Worm (Caenorhabditis elegans) whole organism, L1 larva: ENCODE data around the gene ifo-1.

Experiments used
- C04F5.9 ChIP-seq: sonication (generic microtip); optimal IDR thresholded peaks from 2 replicates; lab custom pipeline; 2016; ENCODE audit warnings: missing genetic modification characterization, missing compliant biosample characterization
- C16A3.4 ChIP-seq: fragments of 150-350 bp; optimal IDR thresholded peaks from 2 replicates; lab custom pipeline; 2014; ENCODE audit warnings: missing biosample characterization, missing genetic modification characterization
- Y116A8C.19 ChIP-seq: sonication (generic microtip); optimal IDR thresholded peaks from 2 replicates; lab custom pipeline; 2016; ENCODE audit warnings: missing compliant biosample characterization, missing genetic modification characterization, borderline replicate concordance
- aly-2 ChIP-seq: fragments of 150-350 bp; optimal IDR thresholded peaks from 2 replicates; lab custom pipeline; 2014; ENCODE audit warnings: missing biosample characterization, missing genetic modification characterization
- ama-1 ChIP-seq: fragments of 150-350 bp; optimal IDR thresholded peaks from 2 replicates; lab custom pipeline; 2014
- blmp-1 ChIP-seq: fragments of 150-350 bp; optimal IDR thresholded peaks from 2 replicates; lab custom pipeline; 2014; ENCODE audit warnings: missing biosample characterization, missing genetic modification characterization
- ceh-63 ChIP-seq: fragments of 200-800 bp; sonication (Bioruptor generic); optimal IDR thresholded peaks from 2 replicates; lab custom pipeline; 2018; ENCODE audit warnings: mild to moderate bottlenecking, missing genetic modification characterization, missing compliant biosample characterization
- ceh-8 ChIP-seq: fragments of 200-800 bp; sonication (Bioruptor generic); optimal IDR thresholded peaks from 2 replicates; lab custom pipeline; 2018; ENCODE audit warnings: mild to moderate bottlenecking, missing genetic modification characterization, moderate library complexity, missing compliant biosample characterization
- ceh-90 ChIP-seq: sonication (generic microtip); optimal IDR thresholded peaks from 2 replicates; lab custom pipeline; 2016; ENCODE audit warnings: missing genetic modification characterization, missing compliant biosample characterization
- dsc-1 ChIP-seq: sonication (generic microtip); optimal IDR thresholded peaks from 2 replicates; lab custom pipeline; 2016; ENCODE audit warnings: mild to moderate bottlenecking, missing genetic modification characterization, missing compliant biosample characterization
- efl-3 ChIP-seq: fragments of 200-800 bp; sonication (Bioruptor generic); optimal IDR thresholded peaks from 2 replicates; lab custom pipeline; 2018; ENCODE audit warnings: mild to moderate bottlenecking, missing genetic modification characterization, missing compliant biosample characterization
- egl-13 ChIP-seq: sonication (generic microtip); optimal IDR thresholded peaks from 2 replicates; lab custom pipeline; 2016; ENCODE audit warnings: missing genotype, missing genetic modification reagents, missing genetic modification characterization, missing compliant biosample characterization
- elt-2 ChIP-seq: sonication (generic microtip); optimal IDR thresholded peaks from 2 replicates; lab custom pipeline; 2016; ENCODE audit warnings: missing genetic modification characterization, mild to moderate bottlenecking, inconsistent platforms, missing compliant biosample characterization, missing genetic modification reagents
- elt-3 ChIP-seq, 6 experiments: fragments of 150-350 bp in 1 of 6; sonication (generic microtip); optimal IDR thresholded peaks; 2 replicates each; lab custom pipeline; 2017 to 2018; ENCODE audit warnings: missing biosample characterization in 6 of 6, missing genetic modification characterization in 6 of 6, inconsistent platforms in 1 of 6
- fkh-10 ChIP-seq: sonication (generic microtip); optimal IDR thresholded peaks from 2 replicates; lab custom pipeline; 2017; ENCODE audit warnings: missing biosample characterization, missing genetic modification reagents, missing genetic modification characterization
- fkh-8 ChIP-seq: sonication (generic microtip); optimal IDR thresholded peaks from 2 replicates; lab custom pipeline; 2016; ENCODE audit warnings: mild to moderate bottlenecking, missing genetic modification characterization, missing compliant biosample characterization
- hlh-17 ChIP-seq: fragments of 200-800 bp; sonication (Bioruptor generic); optimal IDR thresholded peaks from 2 replicates; lab custom pipeline; 2018; ENCODE audit warnings: missing genetic modification characterization, mild to moderate bottlenecking, missing compliant biosample characterization, moderate library complexity, borderline replicate concordance
- hlh-4 ChIP-seq: sonication (generic microtip); optimal IDR thresholded peaks from 2 replicates; lab custom pipeline; 2016; ENCODE audit warnings: mild to moderate bottlenecking, missing genetic modification characterization, missing compliant biosample characterization
- hpl-2 ChIP-seq: fragments of 150-350 bp; optimal IDR thresholded peaks from 2 replicates; lab custom pipeline; 2014; ENCODE audit warnings: missing biosample characterization, missing genetic modification reagents, missing genetic modification characterization
- irx-1 ChIP-seq: sonication (generic microtip); optimal IDR thresholded peaks from 2 replicates; lab custom pipeline; 2016; ENCODE audit warnings: missing genetic modification characterization, missing compliant biosample characterization
- jun-1 ChIP-seq: fragments of 150-350 bp; optimal IDR thresholded peaks from 2 replicates; lab custom pipeline; 2014; ENCODE audit warnings: missing biosample characterization, missing genetic modification reagents, missing genetic modification characterization
- lin-13 ChIP-seq: fragments of 150-350 bp; optimal IDR thresholded peaks from 2 replicates; lab custom pipeline; 2014; ENCODE audit warnings: missing biosample characterization, missing genetic modification reagents, missing genetic modification characterization
- lin-35 ChIP-seq, 2 experiments: fragments of 150-350 bp; optimal IDR thresholded peaks; 2 replicates each; lab custom pipeline; 2014; ENCODE audit warnings: missing biosample characterization in 2 of 2, missing genetic modification characterization in 2 of 2, missing genetic modification reagents in 2 of 2
- lin-39 ChIP-seq: fragments of 150-350 bp; optimal IDR thresholded peaks from 2 replicates; lab custom pipeline; 2014; ENCODE audit warnings: missing biosample characterization, missing genetic modification reagents, missing genetic modification characterization
- lir-3 ChIP-seq: sonication (generic microtip); optimal IDR thresholded peaks from 2 replicates; lab custom pipeline; 2016; ENCODE audit warnings: mild to moderate bottlenecking, missing genetic modification characterization, moderate library complexity, missing compliant biosample characterization; ENCODE audit not compliant: poor library complexity
- mdl-1 ChIP-seq, 2 experiments: fragments of 150-350 bp; optimal IDR thresholded peaks; 2 replicates each; lab custom pipeline; 2014 to 2017; ENCODE audit warnings: missing biosample characterization in 2 of 2, missing genetic modification characterization in 2 of 2, inconsistent platforms in 1 of 2
- mep-1 ChIP-seq: fragments of 150-350 bp; optimal IDR thresholded peaks from 2 replicates; lab custom pipeline; 2014; ENCODE audit warnings: missing biosample characterization, missing genetic modification characterization
- nhr-12 ChIP-seq: sonication (generic microtip); optimal IDR thresholded peaks from 2 replicates; lab custom pipeline; 2017; ENCODE audit warnings: missing biosample characterization, missing genetic modification characterization
- nhr-19 ChIP-seq: fragments of 200-800 bp; sonication (Bioruptor generic); conservative IDR thresholded peaks from 2 replicates; pipeline ENCODE4 v1.3.6; 2022; ENCODE audit warnings: missing genetic modification characterization, missing compliant biosample characterization
- nhr-47 ChIP-seq: sonication (generic microtip); optimal IDR thresholded peaks from 2 replicates; lab custom pipeline; 2016; ENCODE audit warnings: mild to moderate bottlenecking, missing genetic modification characterization, moderate library complexity, missing compliant biosample characterization
- nhr-71 ChIP-seq: sonication (generic microtip); optimal IDR thresholded peaks from 2 replicates; lab custom pipeline; 2016; ENCODE audit warnings: mild to moderate bottlenecking, missing genetic modification characterization, moderate library complexity, missing compliant biosample characterization
- pqm-1 ChIP-seq: sonication (generic microtip); optimal IDR thresholded peaks from 3 replicates; lab custom pipeline; 2017; ENCODE audit warnings: missing biosample characterization, missing genetic modification characterization
- rnt-1 ChIP-seq: sonication (generic microtip); optimal IDR thresholded peaks from 2 replicates; lab custom pipeline; 2016; ENCODE audit warnings: mild to moderate bottlenecking, missing genetic modification characterization, moderate library complexity, missing compliant biosample characterization
- skn-1 ChIP-seq: fragments of 150-350 bp; optimal IDR thresholded peaks from 2 replicates; lab custom pipeline; 2014; ENCODE audit warnings: missing biosample characterization, missing genetic modification characterization
- snu-23 ChIP-seq: sonication (generic microtip); optimal IDR thresholded peaks from 2 replicates; lab custom pipeline; 2016; ENCODE audit warnings: missing genetic modification characterization, missing compliant biosample characterization
- swsn-7 ChIP-seq: sonication (generic microtip); optimal IDR thresholded peaks from 2 replicates; lab custom pipeline; 2016; ENCODE audit warnings: missing genetic modification characterization, missing compliant biosample characterization
- tbx-2 ChIP-seq: sonication (generic microtip); optimal IDR thresholded peaks from 2 replicates; lab custom pipeline; 2016; ENCODE audit warnings: missing genetic modification characterization, missing compliant biosample characterization
- unc-130 ChIP-seq: fragments of 150-350 bp; optimal IDR thresholded peaks from 2 replicates; lab custom pipeline; 2017; ENCODE audit warnings: missing biosample characterization, missing genetic modification characterization, inconsistent platforms
- unc-98 ChIP-seq: fragments of 200-800 bp; sonication (Bioruptor generic); IDR thresholded peaks from 2 replicates; pipeline ENCODE4 v1.3.6; 2022; ENCODE audit warnings: missing genetic modification characterization, missing compliant biosample characterization
- xbp-1 ChIP-seq: sonication (generic microtip); optimal IDR thresholded peaks from 2 replicates; lab custom pipeline; 2016; ENCODE audit warnings: missing genetic modification characterization, missing compliant biosample characterization
- zip-4 ChIP-seq: fragments of 200-800 bp; sonication (Bioruptor generic); optimal IDR thresholded peaks from 2 replicates; lab custom pipeline; 2018; ENCODE audit warnings: mild to moderate bottlenecking, missing genetic modification characterization, moderate library complexity, missing compliant biosample characterization

The ifo-1 gene

ce11 chrIV:7305325-7305724, 21.1 kb downstream of the ifo-1 start, which contains the start of gene npr-27:
Gene npr-27 (plus strand): TSS chrIV:7305625.
- TF ChIP-seq irx-1 (tag; lab: Kevin White, UChicago) (no peak), unc-98 (GFP tag; lab: Robert Waterston, UW) (no peak), ceh-8 (no peak), lir-3 (no peak), mdl-1 (tag; optimal IDR thresholded peaks at IDR 0.05; lab: Kevin White, UChicago) (no peak), swsn-7 (tag; lab: Kevin White, UChicago) (no peak), fkh-10 (no peak), nhr-47 (tag; lab: Kevin White, UChicago) (no peak), aly-2 (no peak), blmp-1 (tag; lab: Kevin White, UChicago) (no peak), ceh-63 (GFP tag; lab: Kevin White, UChicago) (no peak), tbx-2 (no peak), nhr-19 (GFP tag; lab: Robert Waterston, UW) (no peak), hlh-17 (GFP tag; lab: Kevin White, UChicago) (no peak), lin-35 (GFP tag; optimal IDR thresholded peaks at IDR 0.05; lab: Kevin White, UChicago) (no peak)
- TF ChIP-seq, all 84 proteins: peak for 0

- TF ChIP-seq hlh-4 (tag; lab: Kevin White, UChicago): peak; percentile 69
- peak; percentile 60 for TF ChIP-seq fkh-8 (tag; lab: Kevin White, UChicago)
- TF ChIP-seq jun-1 (tag; lab: Kevin White, UChicago): no peak
- no peak for TF ChIP-seq egl-13
- TF ChIP-seq C04F5.9: no peak
- TF ChIP-seq lin-35 (GFP tag; optimal IDR thresholded peaks at IDR 0.05; lab: Kevin White, UChicago): no peak
- TF ChIP-seq elt-2: no peak
- TF ChIP-seq skn-1: no peak
- TF ChIP-seq pqm-1 (tag; lab: Kevin White, UChicago): no peak
- no peak for TF ChIP-seq hpl-2
- TF ChIP-seq nhr-71 (tag; lab: Kevin White, UChicago): peak; percentile 35
- TF ChIP-seq, all 84 proteins: peak for 3
Observed at ce11 chrIV:7301481-7301880, 25.0 kb downstream of the ifo-1 start.

- TF ChIP-seq nhr-12 (tag; lab: Kevin White, UChicago): no peak
- TF ChIP-seq xbp-1 (tag; lab: Kevin White, UChicago): no peak
- no peak for TF ChIP-seq dsc-1 (tag; lab: Kevin White, UChicago)
- no peak for TF ChIP-seq elt-2
- no peak for TF ChIP-seq efl-3 (GFP tag; lab: Kevin White, UChicago)
- no peak for TF ChIP-seq unc-130
- TF ChIP-seq elt-3 (tag; optimal IDR thresholded peaks at IDR 0.05; lab: Kevin White, UChicago): no peak
- TF ChIP-seq snu-23 (GFP tag; lab: Kevin White, UChicago): no peak
- TF ChIP-seq lin-39 (tag; lab: Kevin White, UChicago): no peak
- TF ChIP-seq lin-13 (GFP tag; lab: Kevin White, UChicago): no peak
- no peak for TF ChIP-seq C04F5.9
- no peak for TF ChIP-seq Y116A8C.19 (tag; lab: Kevin White, UChicago)
- TF ChIP-seq pqm-1 (tag; lab: Kevin White, UChicago): no peak
- no peak for TF ChIP-seq ceh-90 (tag; lab: Kevin White, UChicago)
- no peak for TF ChIP-seq lin-35 (GFP tag; optimal IDR thresholded peaks at IDR 0.05; lab: Kevin White, UChicago)
- no peak for TF ChIP-seq hpl-2
Observed at ce11 chrIV:7294121-7294520, 32.3 kb downstream of the ifo-1 start, which contains the start of gene F42C5.5. Gene F42C5.5 (minus strand): TSS chrIV:7294221.

ce11 chrIV:7291957-7292356, 34.5 kb downstream of the ifo-1 start, which contains the start of gene F42C5.4:
Gene F42C5.4 (minus strand): TSS chrIV:7292127.
- TF ChIP-seq nhr-19 (GFP tag; lab: Robert Waterston, UW) (no peak), irx-1 (tag; lab: Kevin White, UChicago) (no peak), hpl-2 (no peak), zip-4 (GFP tag; lab: Kevin White, UChicago) (no peak), rnt-1 (tag; lab: Kevin White, UChicago) (no peak), blmp-1 (tag; lab: Kevin White, UChicago) (no peak), mep-1 (no peak), egl-13 (no peak), jun-1 (tag; lab: Kevin White, UChicago) (no peak), C16A3.4 (tag; lab: Kevin White, UChicago) (no peak), lin-39 (tag; lab: Kevin White, UChicago) (no peak), elt-2 (no peak), ama-1 (lab: Kevin White, UChicago) (no peak)
